Worm (Caenorhabditis elegans): ENCODE data around the gene srx-111.

Gene srx-111

ce11 chrII:3716455-3716854 lies 41.1 kb upstream of the srx-111 start, which contains the start of gene srh-99:
TSS of gene srh-99 (minus strand) at chrII:3716555.
- TF ChIP-seq F10B5.3 (tag; optimal IDR thresholded peaks at IDR 0.05) (no peak), zfp-3 (GFP tag; conservative IDR thresholded peaks at IDR 0.05) (no peak), tag-97 (GFP tag; IDR thresholded peaks at IDR 0.05) (no peak), ceh-62 (tag; optimal IDR thresholded peaks at IDR 0.05) (no peak)

ce11 chrII:3716961-3717360 lies 40.6 kb upstream of the srx-111 start, which contains the start of gene fbxc-52:
TSS of gene fbxc-52 (plus strand) at chrII:3717261.
- TF ChIP-seq mxl-3 (GFP tag; optimal IDR thresholded peaks at IDR 0.05) (no peak), lsy-2 (tag; optimal IDR thresholded peaks at IDR 0.05) (no peak), dve-1 (tag; optimal IDR thresholded peaks at IDR 0.05; ENCODE audit: insufficient read depth) (no peak), hlh-30 (tag; optimal IDR thresholded peaks at IDR 0.05; ENCODE audit: insufficient read depth) (no peak)

- TF ChIP-seq sdz-12 (GFP tag; optimal IDR thresholded peaks at IDR 0.05) = no peak
- TF ChIP-seq F10B5.3 (tag; optimal IDR thresholded peaks at IDR 0.05) = no peak
- no peak for TF ChIP-seq mxl-3 (GFP tag; optimal IDR thresholded peaks at IDR 0.05)
- TF ChIP-seq ZK546.5 (tag; optimal IDR thresholded peaks at IDR 0.05) = no peak
- TF ChIP-seq spr-1 (tag; optimal IDR thresholded peaks at IDR 0.05) = no peak
- TF ChIP-seq lsy-2 (tag; optimal IDR thresholded peaks at IDR 0.05) = no peak
- TF ChIP-seq unc-39 (tag; optimal IDR thresholded peaks at IDR 0.05) = no peak
- no peak for TF ChIP-seq daf-8 (GFP tag; IDR thresholded peaks at IDR 0.05)
- TF ChIP-seq Y5F2A.4 (GFP tag; optimal IDR thresholded peaks at IDR 0.05) = no peak
- TF ChIP-seq zag-1 (tag; optimal IDR thresholded peaks at IDR 0.05) = no peak
- no peak for TF ChIP-seq T26A8.4 (GFP tag; IDR thresholded peaks at IDR 0.05)
- no peak for TF ChIP-seq nhr-11 (tag; optimal IDR thresholded peaks at IDR 0.05)
- TF ChIP-seq hmg-1.1 (GFP tag; IDR thresholded peaks at IDR 0.05) = no peak
Measured at ce11 chrII:3721016-3721415, 36.6 kb upstream of the srx-111 start, which contains the start of gene C46E10.3. TSS of gene C46E10.3 (plus strand) at chrII:3721316.

- TF ChIP-seq aha-1 (tag) (peak; percentile 90), F26F4.8 (GFP tag; conservative IDR thresholded peaks at IDR 0.05) (no peak)
Measured at ce11 chrII:3724175-3724715, 33.4 kb upstream of the srx-111 start, which contains the start of gene C46E10.1. TSS of gene C46E10.1 (plus strand) at chrII:3724225.

- TF ChIP-seq zag-1 (tag; optimal IDR thresholded peaks at IDR 0.05) (no peak), nhr-28 (tag; optimal IDR thresholded peaks at IDR 0.05) (no peak), nhr-102 (tag; optimal IDR thresholded peaks at IDR 0.05) (no peak), unc-62 (GFP tag; optimal IDR thresholded peaks at IDR 0.05 in 1 of 2) (peak in 1 of 2 experiments; percentile 28), unc-62 (tag; optimal IDR thresholded peaks at IDR 0.05) (no peak)
Measured at ce11 chrII:3727996-3728395, 29.6 kb upstream of the srx-111 start, which contains the start of gene C46E10.8. TSS of gene C46E10.8 (minus strand) at chrII:3728096.

- TF ChIP-seq pqm-1 (tag; optimal IDR thresholded peaks at IDR 0.05) = no peak
- no peak for TF ChIP-seq attf-4 (tag; optimal IDR thresholded peaks at IDR 0.05)
- no peak for TF ChIP-seq fkh-10 (GFP tag; optimal IDR thresholded peaks at IDR 0.05)
- no peak for TF ChIP-seq hif-1 (tag; optimal IDR thresholded peaks at IDR 0.05)
- TF ChIP-seq hlh-30 (tag; optimal IDR thresholded peaks at IDR 0.05; ENCODE audit: insufficient read depth) = no peak
- no peak for TF ChIP-seq nhr-77 (tag; optimal IDR thresholded peaks at IDR 0.05)
- TF ChIP-seq sdz-12 (GFP tag; optimal IDR thresholded peaks at IDR 0.05) = no peak
Measured at ce11 chrII:3731723-3732122, 25.9 kb upstream of the srx-111 start, which contains the start of the genes sdz-12 and bath-31. TSS of gene sdz-12 (minus strand) at chrII:3731823. TSS of gene bath-31 (plus strand) at chrII:3731973.

- no peak for TF ChIP-seq spr-1 (tag; optimal IDR thresholded peaks at IDR 0.05)
Measured at ce11 chrII:3736893-3737375, 20.7 kb upstream of the srx-111 start, which contains the start of gene F12E12.6. TSS of gene F12E12.6 (minus strand) at chrII:3736943.
